Worm (Caenorhabditis elegans): ENCODE measurements around the gene E04F6.8.

E04F6.8 gene

ce11 chrII:7204951-7205350 lies 6.2 kb downstream of the E04F6.8 start, which contains the start of gene srd-58:
Gene srd-58 (minus strand): TSS chrII:7205051.
- TF ChIP-seq sea-1 (GFP tag; conservative IDR thresholded peaks at IDR 0.05) (no peak), ama-1 (optimal IDR thresholded peaks at IDR 0.05) (no peak), ets-7 (tag; optimal IDR thresholded peaks at IDR 0.05) (no peak), tbx-11 (GFP tag; IDR thresholded peaks at IDR 0.05) (no peak), pes-1 (GFP tag; IDR thresholded peaks at IDR 0.05) (no peak), hmbx-1 (tag; optimal IDR thresholded peaks at IDR 0.05) (no peak), aly-1 (tag; optimal IDR thresholded peaks at IDR 0.05) (no peak), hmg-4 (GFP tag; optimal IDR thresholded peaks at IDR 0.05) (no peak)

- no peak for TF ChIP-seq hmg-4 (GFP tag; optimal IDR thresholded peaks at IDR 0.05)
- TF ChIP-seq flt-1 (GFP tag; IDR thresholded peaks at IDR 0.05), result no peak
- no peak for TF ChIP-seq ceh-13 (GFP tag; optimal IDR thresholded peaks at IDR 0.05)
- no peak for TF ChIP-seq sea-1 (GFP tag; conservative IDR thresholded peaks at IDR 0.05)
These were observed 8.1 kb downstream of the E04F6.8 start, which contains the start of gene srd-56 for ce11 chrII:7203110-7203509. Gene srd-56 (minus strand): TSS chrII:7203210.

ce11 chrII:7200051-7200599 lies 11.1 kb downstream of the E04F6.8 start, which contains the start of gene pcrg-1:
Gene pcrg-1 (plus strand): TSS chrII:7200549.
- TF ChIP-seq pes-1 (GFP tag; IDR thresholded peaks at IDR 0.05), result peak; percentile 93
- peak; percentile 93 for TF ChIP-seq sea-1 (GFP tag; conservative IDR thresholded peaks at IDR 0.05)
- TF ChIP-seq ceh-36 (tag; optimal IDR thresholded peaks at IDR 0.05), result peak; percentile 85
- peak; percentile 89 for TF ChIP-seq flt-1 (GFP tag; IDR thresholded peaks at IDR 0.05)
- TF ChIP-seq tbx-11 (GFP tag; IDR thresholded peaks at IDR 0.05), result peak; percentile 93
- peak; percentile 89 for TF ChIP-seq aly-1 (tag; optimal IDR thresholded peaks at IDR 0.05)
- peak; percentile 83 for TF ChIP-seq tra-4 (tag; optimal IDR thresholded peaks at IDR 0.05)
- TF ChIP-seq B0310.2 (tag; optimal IDR thresholded peaks at IDR 0.05), result peak; percentile 85
- TF ChIP-seq hnd-1 (tag; optimal IDR thresholded peaks at IDR 0.05), result peak; percentile 75
- peak; percentile 82 for TF ChIP-seq ets-7 (tag; optimal IDR thresholded peaks at IDR 0.05)
- TF ChIP-seq ama-1 (optimal IDR thresholded peaks at IDR 0.05), result no peak
- TF ChIP-seq hmbx-1 (tag; optimal IDR thresholded peaks at IDR 0.05), result peak; percentile 62
- TF ChIP-seq hmg-4 (GFP tag; optimal IDR thresholded peaks at IDR 0.05), result peak; percentile 99
- TF ChIP-seq scrt-1 (GFP tag; IDR thresholded peaks at IDR 0.05), result peak; percentile 90
- peak; percentile 92 for TF ChIP-seq tbx-37 (GFP tag; conservative IDR thresholded peaks at IDR 0.05)
- peak; percentile 94 for TF ChIP-seq F13C5.2 (tag; optimal IDR thresholded peaks at IDR 0.05)
- peak; percentile 90 for TF ChIP-seq ceh-13 (GFP tag; optimal IDR thresholded peaks at IDR 0.05)

- TF ChIP-seq tra-4 (tag; optimal IDR thresholded peaks at IDR 0.05) (no peak), tbx-37 (GFP tag; conservative IDR thresholded peaks at IDR 0.05) (no peak), ceh-13 (GFP tag; optimal IDR thresholded peaks at IDR 0.05) (no peak), flt-1 (GFP tag; IDR thresholded peaks at IDR 0.05) (no peak), ceh-36 (tag; optimal IDR thresholded peaks at IDR 0.05) (no peak), ets-7 (tag; optimal IDR thresholded peaks at IDR 0.05) (no peak), sea-1 (GFP tag; conservative IDR thresholded peaks at IDR 0.05) (no peak), pes-1 (GFP tag; IDR thresholded peaks at IDR 0.05) (no peak), scrt-1 (GFP tag; IDR thresholded peaks at IDR 0.05) (no peak), tbx-11 (GFP tag; IDR thresholded peaks at IDR 0.05) (no peak), hmbx-1 (tag; optimal IDR thresholded peaks at IDR 0.05) (no peak), B0310.2 (tag; optimal IDR thresholded peaks at IDR 0.05) (no peak), F13C5.2 (tag; optimal IDR thresholded peaks at IDR 0.05) (no peak), hnd-1 (tag; optimal IDR thresholded peaks at IDR 0.05) (no peak), hmg-4 (GFP tag; optimal IDR thresholded peaks at IDR 0.05) (no peak), aly-1 (tag; optimal IDR thresholded peaks at IDR 0.05) (no peak), ama-1 (optimal IDR thresholded peaks at IDR 0.05) (no peak)
These were observed 11.9 kb downstream of the E04F6.8 start, which contains the start of gene E04F6.6 for ce11 chrII:7199308-7199707. Gene E04F6.6 (minus strand): TSS chrII:7199565.

- TF ChIP-seq aly-1 (tag; optimal IDR thresholded peaks at IDR 0.05) (no peak), hmg-4 (GFP tag; optimal IDR thresholded peaks at IDR 0.05) (no peak), ets-7 (tag; optimal IDR thresholded peaks at IDR 0.05) (no peak), ceh-36 (tag; optimal IDR thresholded peaks at IDR 0.05) (no peak), tra-4 (tag; optimal IDR thresholded peaks at IDR 0.05) (no peak), sea-1 (GFP tag; conservative IDR thresholded peaks at IDR 0.05) (no peak), ama-1 (optimal IDR thresholded peaks at IDR 0.05) (no peak), F13C5.2 (tag; optimal IDR thresholded peaks at IDR 0.05) (no peak)
These were observed 13.7 kb downstream of the E04F6.8 start for ce11 chrII:7197434-7197833.

ce11 chrII:7196040-7196439 lies 15.1 kb downstream of the E04F6.8 start, which contains the start of gene maoc-1:
Gene maoc-1 (plus strand): TSS chrII:7196276.
- no peak for TF ChIP-seq scrt-1 (GFP tag; IDR thresholded peaks at IDR 0.05)
- TF ChIP-seq tbx-11 (GFP tag; IDR thresholded peaks at IDR 0.05), result no peak
- TF ChIP-seq ama-1 (optimal IDR thresholded peaks at IDR 0.05), result no peak
- no peak for TF ChIP-seq ceh-36 (tag; optimal IDR thresholded peaks at IDR 0.05)
- TF ChIP-seq flt-1 (GFP tag; IDR thresholded peaks at IDR 0.05), result no peak
- no peak for TF ChIP-seq tbx-37 (GFP tag; conservative IDR thresholded peaks at IDR 0.05)
- no peak for TF ChIP-seq ets-7 (tag; optimal IDR thresholded peaks at IDR 0.05)
- TF ChIP-seq F13C5.2 (tag; optimal IDR thresholded peaks at IDR 0.05), result no peak

ce11 chrII:7195541-7195940 lies 15.6 kb downstream of the E04F6.8 start, which contains the start of gene acdh-12:
Gene acdh-12 (minus strand): TSS chrII:7195641.
- TF ChIP-seq B0310.2 (tag; optimal IDR thresholded peaks at IDR 0.05), result no peak
- no peak for TF ChIP-seq ama-1 (optimal IDR thresholded peaks at IDR 0.05)
- no peak for TF ChIP-seq hmg-4 (GFP tag; optimal IDR thresholded peaks at IDR 0.05)
- TF ChIP-seq ets-7 (tag; optimal IDR thresholded peaks at IDR 0.05), result no peak
- TF ChIP-seq tbx-11 (GFP tag; IDR thresholded peaks at IDR 0.05), result no peak
- TF ChIP-seq aly-1 (tag; optimal IDR thresholded peaks at IDR 0.05), result no peak
- TF ChIP-seq scrt-1 (GFP tag; IDR thresholded peaks at IDR 0.05), result no peak
- no peak for TF ChIP-seq pes-1 (GFP tag; IDR thresholded peaks at IDR 0.05)
- TF ChIP-seq sea-1 (GFP tag; conservative IDR thresholded peaks at IDR 0.05), result no peak
- TF ChIP-seq ceh-13 (GFP tag; optimal IDR thresholded peaks at IDR 0.05), result no peak
- TF ChIP-seq hnd-1 (tag; optimal IDR thresholded peaks at IDR 0.05), result no peak

All from whole organism, early embryonic.